Worm (Caenorhabditis elegans): ENCODE data around the gene plp-2.
A peak's percentile ranks its signal among the peaks of the same experiment; 100 is the strongest.
"Not testable (repeated sequence)": the region's sequence is repeated elsewhere in the genome, so short reads cannot be mapped to it uniquely, and the experiment has no call there.

The plp-2 gene

DNA sequence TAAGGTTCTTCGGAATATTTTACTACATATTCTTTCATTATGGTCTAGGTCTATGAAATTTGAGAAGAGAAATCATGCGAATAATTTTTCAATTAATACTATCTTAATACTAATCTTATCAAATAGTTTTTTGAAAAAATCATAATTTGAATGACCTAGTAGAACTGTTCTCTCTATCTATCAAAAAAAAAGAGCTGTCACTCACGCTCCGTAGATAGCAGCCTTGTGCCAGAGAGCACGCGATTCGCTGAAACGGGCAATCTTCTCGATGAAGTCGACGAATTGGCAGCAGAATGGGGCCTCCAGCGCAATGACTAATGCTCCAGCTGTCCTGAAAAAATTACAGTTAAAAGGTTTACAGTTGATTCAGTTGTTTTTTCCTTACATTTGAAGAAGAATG is 13.0 kb downstream of the plp-2 start:
- no peak for TF ChIP-seq bed-2 (GFP tag; IDR thresholded peaks at IDR 0.05)
- TF ChIP-seq nhr-80 (tag; optimal IDR thresholded peaks at IDR 0.05) = peak; percentile 73
- TF ChIP-seq ccch-3 (GFP tag; optimal IDR thresholded peaks at IDR 0.05) = no peak
- no peak for TF ChIP-seq Y67H2A.10 (GFP tag; conservative IDR thresholded peaks at IDR 0.05)
- TF ChIP-seq attf-6 (GFP tag; IDR thresholded peaks at IDR 0.05) = no peak
- no peak for TF ChIP-seq gei-17 (GFP tag; optimal IDR thresholded peaks at IDR 0.05)
- no peak for TF ChIP-seq F57C9.4 (tag; optimal IDR thresholded peaks at IDR 0.05)
- peak in 1 of 2 experiments; percentile 18 for TF ChIP-seq let-607 (tag; optimal IDR thresholded peaks at IDR 0.05)
- TF ChIP-seq snpc-3.4 (tag; optimal IDR thresholded peaks at IDR 0.05) = no peak
- TF ChIP-seq Y53G8AR.9 (GFP tag; conservative IDR thresholded peaks at IDR 0.05) = 0 out of 2 replicates have a peak, but pooled peaks have one; percentile 39

DNA sequence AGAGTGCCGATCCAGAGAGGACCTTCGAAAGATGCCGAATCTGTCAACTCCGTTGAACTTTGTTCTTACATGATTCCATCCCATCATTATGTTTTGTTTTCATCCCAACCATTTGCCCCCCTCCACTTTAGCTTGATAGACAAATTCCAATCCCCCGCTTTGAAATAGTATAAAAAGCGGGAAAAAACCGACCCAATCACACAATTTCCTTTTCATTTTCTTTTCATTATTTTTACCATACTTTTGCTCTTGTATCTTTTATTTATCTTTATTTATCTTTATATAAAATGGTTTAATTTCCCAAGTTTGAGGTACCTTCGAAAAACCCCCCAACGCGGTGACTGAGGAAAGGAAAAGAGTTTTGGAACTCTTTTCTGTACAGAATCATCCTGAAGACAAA is 16.1 kb downstream of the plp-2 start, which contains the start of gene F20D1.22:
Gene F20D1.22, plus strand, starts transcription at position 301 of the 400 bp plus-strand sequence.
- not testable (repeated sequence) for TF ChIP-seq B0336.3 (GFP tag; IDR thresholded peaks at IDR 0.05); athp-1 (tag; optimal IDR thresholded peaks at IDR 0.05); B0035.1 (tag; optimal IDR thresholded peaks at IDR 0.05)

DNA sequence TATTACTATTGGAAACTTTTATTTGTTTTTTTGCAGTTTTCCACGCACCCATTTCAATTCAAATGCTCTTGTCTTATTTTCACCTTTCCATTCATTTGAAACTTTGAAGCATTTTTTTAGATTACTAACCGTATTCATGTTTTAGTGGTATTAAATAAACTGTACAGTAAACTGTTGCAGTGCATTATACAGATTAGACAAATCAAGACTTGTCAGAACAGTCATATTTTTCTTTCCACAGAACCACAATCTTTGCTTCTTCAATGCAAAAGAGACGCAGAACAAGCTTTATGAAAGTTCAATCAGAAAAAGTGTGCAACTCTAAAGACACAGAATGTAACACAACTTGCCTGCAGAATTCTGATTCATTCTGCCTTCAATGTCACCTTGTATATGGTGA is 16.8 kb downstream of the plp-2 start, which contains the start of gene F45B8.5:
Gene F45B8.5, plus strand, starts transcription at position 301 of the 400 bp plus-strand sequence.
- TF ChIP-seq ztf-6 (GFP tag; IDR thresholded peaks at IDR 0.05) (no peak), Y79H2A.3 (GFP tag; conservative IDR thresholded peaks at IDR 0.05) (no peak)

DNA sequence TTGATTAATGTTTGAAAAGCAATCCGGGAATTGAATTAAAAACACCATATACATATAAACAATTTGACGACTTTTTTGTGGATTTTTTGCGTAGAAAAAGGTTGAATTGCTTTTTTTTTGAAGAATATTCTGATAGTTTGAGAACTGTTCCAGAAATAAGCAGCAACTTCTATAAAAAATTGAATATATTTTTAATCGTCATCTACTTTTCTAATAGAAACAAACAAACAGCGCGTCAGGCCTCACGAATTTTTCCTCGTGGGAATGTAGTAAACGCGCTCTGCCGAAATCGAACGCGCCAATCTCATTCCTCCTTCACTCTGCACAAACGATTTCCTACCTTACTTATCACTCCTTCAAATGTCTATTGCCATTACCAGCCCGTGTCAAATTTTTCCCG is 18.4 kb downstream of the plp-2 start, which contains the start of gene rgs-11:
Gene rgs-11, plus strand, starts transcription at position 301 of the 400 bp plus-strand sequence.
- TF ChIP-seq B0261.1 (tag; optimal IDR thresholded peaks at IDR 0.05) = no peak
- TF ChIP-seq bed-1 (GFP tag; IDR thresholded peaks at IDR 0.05) = no peak
- TF ChIP-seq ztf-22 (GFP tag; optimal IDR thresholded peaks at IDR 0.05) = no peak
- TF ChIP-seq tbx-9 (tag; optimal IDR thresholded peaks at IDR 0.05; ENCODE audit: borderline replicate concordance) = no peak
- TF ChIP-seq aptf-2 (GFP tag; conservative IDR thresholded peaks at IDR 0.05) = peak; percentile 66; the same call in 1 of the 2 replicates
- TF ChIP-seq lin-26 (GFP tag; IDR thresholded peaks at IDR 0.05) = no peak
- TF ChIP-seq lsy-27 (tag; optimal IDR thresholded peaks at IDR 0.05; ENCODE audit: borderline replicate concordance, insufficient read depth) = no peak
- no peak for TF ChIP-seq dox-1 (GFP tag; IDR thresholded peaks at IDR 0.05)
- no peak for TF ChIP-seq Y95B8A.8 (GFP tag; IDR thresholded peaks at IDR 0.05)

DNA sequence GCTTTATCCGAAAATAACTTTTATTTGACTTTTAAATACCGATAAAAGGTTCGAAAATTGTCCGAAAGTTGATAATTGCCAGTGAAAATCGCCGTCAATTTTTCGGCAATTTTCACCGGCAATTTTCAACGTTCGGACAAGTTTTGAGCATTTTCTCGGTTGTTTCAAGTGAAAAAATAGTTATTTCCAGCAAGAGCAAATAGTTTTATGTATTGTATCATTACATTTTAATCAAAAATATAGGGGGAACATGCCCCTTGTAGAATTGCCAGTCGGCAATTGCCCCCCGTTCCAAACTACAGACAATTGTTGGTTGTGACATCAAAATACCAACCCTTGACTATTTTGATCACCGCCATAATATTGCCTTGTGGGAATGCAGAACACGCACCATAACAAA is 20.1 kb downstream of the plp-2 start, which contains the start of gene rgs-10:
Gene rgs-10, plus strand, starts transcription at position 301 of the 400 bp plus-strand sequence.
- TF ChIP-seq aptf-2 (GFP tag; conservative IDR thresholded peaks at IDR 0.05) = peak; percentile 77; the same call in 1 of the 2 replicates
- TF ChIP-seq F49E8.2 (tag; optimal IDR thresholded peaks at IDR 0.05; ENCODE audit: insufficient read depth) = no peak

DNA sequence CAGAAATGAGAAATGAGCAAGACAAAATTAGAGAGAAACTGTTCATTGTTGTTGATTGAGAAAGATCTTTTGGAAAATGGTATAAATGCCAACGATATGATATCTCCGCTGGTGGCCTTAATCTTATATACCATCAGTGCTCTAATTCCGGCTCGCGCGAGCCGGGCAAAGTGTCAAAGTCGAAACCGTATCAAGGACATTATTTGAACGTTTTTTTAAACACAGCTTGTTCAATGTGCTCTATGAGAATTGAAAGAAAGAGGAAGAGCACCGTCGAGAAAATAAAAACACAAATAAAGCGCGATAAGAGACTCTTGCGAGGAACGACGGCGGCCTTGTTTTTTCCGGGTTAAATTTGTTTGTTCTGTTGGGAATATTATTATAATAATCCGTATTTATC is 21.1 kb downstream of the plp-2 start, which contains the start of gene idpp-3:
Gene idpp-3, minus strand, starts transcription at position 101 of the 400 bp plus-strand sequence.
- no peak for TF ChIP-seq unc-130 (GFP tag; optimal IDR thresholded peaks at IDR 0.05)
- TF ChIP-seq ets-4 (GFP tag; optimal IDR thresholded peaks at IDR 0.05) = no peak
- no peak for TF ChIP-seq ccch-3 (GFP tag; optimal IDR thresholded peaks at IDR 0.05)
- no peak for TF ChIP-seq F33H1.4 (GFP tag; IDR thresholded peaks at IDR 0.05)
- TF ChIP-seq madf-10 (tag; optimal IDR thresholded peaks at IDR 0.05) = no peak
- no peak for TF ChIP-seq nhr-27 (tag; optimal IDR thresholded peaks at IDR 0.05)
- TF ChIP-seq aptf-2 (GFP tag; conservative IDR thresholded peaks at IDR 0.05) = no peak
- no peak for TF ChIP-seq aptf-3 (GFP tag; IDR thresholded peaks at IDR 0.05)

Data from whole organism, young adult.